Worm (Caenorhabditis elegans): ENCODE data around the gene K07B1.7.

DNA sequence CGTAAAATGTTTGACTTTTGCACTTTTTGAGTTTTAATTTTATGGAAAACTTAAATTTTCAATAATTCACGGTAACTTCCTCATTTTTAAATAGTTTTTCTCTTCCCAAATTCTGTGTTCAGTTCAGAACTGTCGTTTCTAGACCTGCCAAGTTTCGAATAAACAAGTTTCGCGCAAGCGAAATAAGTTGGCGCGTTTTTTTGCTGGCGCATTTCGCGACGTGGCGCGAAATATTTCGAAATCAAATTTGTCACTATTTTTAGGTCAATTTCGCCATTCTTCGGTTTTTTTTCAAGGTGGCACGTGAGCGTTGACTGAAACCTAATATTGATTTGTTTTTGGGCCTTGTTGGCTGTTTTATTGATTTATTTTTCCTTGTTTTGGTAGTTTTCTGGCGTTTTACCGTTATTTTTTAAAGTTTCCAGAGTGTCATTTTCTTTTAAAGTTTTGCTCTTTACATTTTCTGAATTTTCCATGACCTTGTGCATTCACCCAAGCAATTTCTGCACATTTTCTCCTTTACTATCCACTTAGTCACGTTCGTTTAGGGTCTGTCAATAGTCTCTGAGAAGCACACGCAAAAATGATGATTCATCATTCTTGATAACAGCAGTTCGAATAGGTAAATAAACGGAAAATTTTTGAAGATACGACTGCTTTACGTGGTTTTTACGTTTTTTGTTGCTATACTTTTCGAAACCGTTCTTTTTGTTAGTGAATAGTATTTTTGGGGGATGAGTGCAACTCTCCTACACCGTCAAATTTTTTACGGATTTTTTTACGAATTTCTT lies 36.0 kb upstream of the K07B1.7 start:
- TF ChIP-seq mab-5 (tag; optimal IDR thresholded peaks at IDR 0.05) (no peak), ama-1 (optimal IDR thresholded peaks at IDR 0.05) (no peak), aly-2 (tag; optimal IDR thresholded peaks at IDR 0.05) (no peak), nhr-10 (tag; optimal IDR thresholded peaks at IDR 0.05) (no peak), F13H6.1 (tag; optimal IDR thresholded peaks at IDR 0.05) (no peak)
